Worm (Caenorhabditis elegans) whole organism, L2 larva: ENCODE results near the gene Y75B12B.13.

Source experiments
- C34F6.9 ChIP-seq: fragments of 150-350 bp; optimal IDR thresholded peaks from 2 replicates; lab custom pipeline; 2014; ENCODE audit warnings: missing biosample characterization, missing genetic modification characterization
- R02D3.7 ChIP-seq: fragments of 150-350 bp; optimal IDR thresholded peaks from 2 replicates; lab custom pipeline; 2014; ENCODE audit warnings: missing biosample characterization, missing genetic modification characterization
- Y55F3AM.14 ChIP-seq: fragments of 200-800 bp; sonication (Bioruptor generic); optimal IDR thresholded peaks from 2 replicates; lab custom pipeline; 2018; ENCODE audit warnings: mild to moderate bottlenecking, missing genetic modification characterization, missing compliant biosample characterization
- ZK546.5 ChIP-seq: sonication (generic microtip); optimal IDR thresholded peaks from 2 replicates; lab custom pipeline; 2017; ENCODE audit warnings: missing biosample characterization, missing genetic modification characterization
- ama-1 ChIP-seq: fragments of 150-350 bp; optimal IDR thresholded peaks from 2 replicates; lab custom pipeline; 2018; ENCODE audit warnings: inconsistent platforms
- ceh-16 ChIP-seq: fragments of 150-350 bp; optimal IDR thresholded peaks from 2 replicates; lab custom pipeline; 2014; ENCODE audit warnings: missing biosample characterization, missing genetic modification characterization
- egl-27 ChIP-seq: sonication (generic microtip); optimal IDR thresholded peaks from 3 replicates; lab custom pipeline; 2017; ENCODE audit warnings: missing biosample characterization, missing genetic modification reagents, missing genetic modification characterization
- elt-1 ChIP-seq: fragments of 150-350 bp; optimal IDR thresholded peaks from 2 replicates; lab custom pipeline; 2014; ENCODE audit warnings: missing biosample characterization, missing genetic modification characterization
- elt-3 ChIP-seq: sonication (generic microtip); optimal IDR thresholded peaks from 2 replicates; lab custom pipeline; 2017; ENCODE audit warnings: missing biosample characterization, missing genetic modification characterization
- fos-1 ChIP-seq: fragments of 150-350 bp; optimal IDR thresholded peaks from 2 replicates; lab custom pipeline; 2014; ENCODE audit warnings: missing biosample characterization, missing genetic modification characterization
- lin-11 ChIP-seq: fragments of 150-350 bp; sonication (generic microtip); optimal IDR thresholded peaks from 2 replicates; lab custom pipeline; 2014; ENCODE audit warnings: missing biosample characterization, missing genetic modification characterization, inconsistent platforms, mixed read lengths
- lsy-2 ChIP-seq, 2 experiments: fragments of 150-350 bp in 1 of 2; sonication (generic microtip) in 1 of 2; optimal IDR thresholded peaks; 2 replicates each; lab custom pipeline; 2014 to 2017; ENCODE audit warnings: missing biosample characterization in 2 of 2, missing genetic modification characterization in 2 of 2
- mdl-1 ChIP-seq, 2 experiments: fragments of 150-350 bp in 1 of 2; sonication (generic microtip) in 1 of 2; optimal IDR thresholded peaks; 2 replicates each; lab custom pipeline; 2017; ENCODE audit warnings: missing biosample characterization in 2 of 2, missing genetic modification characterization in 2 of 2
- nhr-10 ChIP-seq: sonication (generic microtip); optimal IDR thresholded peaks from 2 replicates; lab custom pipeline; 2017; ENCODE audit warnings: missing biosample characterization, missing genetic modification characterization
- nhr-11 ChIP-seq: fragments of 150-350 bp; optimal IDR thresholded peaks from 2 replicates; lab custom pipeline; 2014; ENCODE audit warnings: missing biosample characterization, missing genetic modification characterization
- nhr-21 ChIP-seq: fragments of 150-350 bp; optimal IDR thresholded peaks from 2 replicates; lab custom pipeline; 2014; ENCODE audit warnings: missing biosample characterization, missing genetic modification characterization
- nhr-23 ChIP-seq: fragments of 150-350 bp; optimal IDR thresholded peaks from 2 replicates; lab custom pipeline; 2014; ENCODE audit warnings: missing biosample characterization, missing genetic modification reagents, missing genetic modification characterization
- nhr-237 ChIP-seq: fragments of 150-350 bp; optimal IDR thresholded peaks from 2 replicates; lab custom pipeline; 2014; ENCODE audit warnings: missing biosample characterization, missing genetic modification characterization
- nhr-6 ChIP-seq: fragments of 150-350 bp; optimal IDR thresholded peaks from 2 replicates; lab custom pipeline; 2014; ENCODE audit warnings: missing biosample characterization, missing genetic modification characterization
- skn-1 ChIP-seq: sonication (generic microtip); optimal IDR thresholded peaks from 2 replicates; lab custom pipeline; 2017; ENCODE audit warnings: missing biosample characterization, missing genetic modification characterization
- sma-3 ChIP-seq: sonication (generic microtip); optimal IDR thresholded peaks from 2 replicates; lab custom pipeline; 2016; ENCODE audit warnings: missing genetic modification reagents, missing genetic modification characterization, missing compliant biosample characterization
- sma-9 ChIP-seq, 2 experiments: fragments of 150-350 bp in 1 of 2; sonication (generic microtip) in 1 of 2; optimal IDR thresholded peaks; 2 replicates each; lab custom pipeline; 2014 to 2016; ENCODE audit warnings: missing genetic modification characterization in 2 of 2, mild to moderate bottlenecking in 1 of 2, missing biosample characterization in 1 of 2, missing compliant biosample characterization in 1 of 2, missing genetic modification reagents in 1 of 2, moderate library complexity in 1 of 2
- unc-39 ChIP-seq: fragments of 150-350 bp; optimal IDR thresholded peaks from 2 replicates; lab custom pipeline; 2014; ENCODE audit warnings: missing biosample characterization, missing genetic modification characterization
- unc-55 ChIP-seq: fragments of 150-350 bp; sonication (generic microtip); optimal IDR thresholded peaks from 3 replicates; lab custom pipeline; 2014; ENCODE audit warnings: missing biosample characterization, missing genetic modification reagents, missing genetic modification characterization
- unc-62 ChIP-seq: fragments of 150-350 bp; optimal IDR thresholded peaks from 2 replicates; lab custom pipeline; 2014; ENCODE audit warnings: missing biosample characterization, missing genetic modification reagents, missing genetic modification characterization

Y75B12B.13 gene

ce11 chrV:15186259-15186927, 7.4 kb downstream of the Y75B12B.13 start, which contains the start of gene Y75B12B.3:
TSS of gene Y75B12B.3 (minus strand) at chrV:15186279.
- peak in 1 of 2 experiments; percentile 29 for TF ChIP-seq lsy-2 (tag; optimal IDR thresholded peaks at IDR 0.05; lab: Kevin White, UChicago)
- no peak for TF ChIP-seq elt-3 (tag; lab: Kevin White, UChicago)
- peak; percentile 75 for TF ChIP-seq ama-1 (lab: Kevin White, UChicago)
- TF ChIP-seq, all 48 proteins: peak for 2

- TF ChIP-seq egl-27 (tag; lab: Kevin White, UChicago): no peak
- no peak for TF ChIP-seq nhr-21 (tag; lab: Kevin White, UChicago)
- no peak for TF ChIP-seq nhr-237 (tag; lab: Kevin White, UChicago)
- no peak for TF ChIP-seq ceh-16 (tag; lab: Kevin White, UChicago)
- TF ChIP-seq, all 48 proteins: peak for 0
Observed at ce11 chrV:15184097-15185040, 9.4 kb downstream of the Y75B12B.13 start, which contains the start of gene Y75B12B.1. TSS of gene Y75B12B.1 (plus strand) at chrV:15184699.

- no peak for TF ChIP-seq C34F6.9 (tag; lab: Kevin White, UChicago)
- TF ChIP-seq unc-39 (tag; lab: Kevin White, UChicago): no peak
- no peak for TF ChIP-seq unc-55
- TF ChIP-seq nhr-6 (tag; lab: Kevin White, UChicago): no peak
- TF ChIP-seq lsy-2 (tag; optimal IDR thresholded peaks at IDR 0.05; lab: Kevin White, UChicago): no peak
- TF ChIP-seq fos-1: peak; percentile 67
- no peak for TF ChIP-seq skn-1 (tag; lab: Kevin White, UChicago)
Observed at ce11 chrV:15182407-15182806, 11.4 kb downstream of the Y75B12B.13 start, which contains the start of gene fbxa-84. TSS of gene fbxa-84 (plus strand) at chrV:15182440.

ce11 chrV:15181899-15182298, 11.9 kb downstream of the Y75B12B.13 start:
- no peak for TF ChIP-seq elt-1 (tag; lab: Kevin White, UChicago)
- peak; percentile 21 for TF ChIP-seq nhr-21 (tag; lab: Kevin White, UChicago)

- TF ChIP-seq ceh-16 (tag; lab: Kevin White, UChicago) (no peak), unc-62 (no peak)
Observed at ce11 chrV:15179757-15180156, 14.1 kb downstream of the Y75B12B.13 start, which contains the start of gene T09F5.10. TSS of gene T09F5.10 (plus strand) at chrV:15180057.

- no peak for TF ChIP-seq nhr-10 (tag; lab: Kevin White, UChicago)
- no peak for TF ChIP-seq unc-55
- TF ChIP-seq R02D3.7: no peak
- no peak for TF ChIP-seq lin-11
- no peak for TF ChIP-seq nhr-237 (tag; lab: Kevin White, UChicago)
- TF ChIP-seq sma-9 (GFP tag; optimal IDR thresholded peaks at IDR 0.05; lab: Kevin White, UChicago): no peak
- no peak for TF ChIP-seq sma-9 (tag; optimal IDR thresholded peaks at IDR 0.05; lab: Kevin White, UChicago)
- no peak for TF ChIP-seq mdl-1 (tag; optimal IDR thresholded peaks at IDR 0.05; lab: Kevin White, UChicago)
- no peak for TF ChIP-seq unc-39 (tag; lab: Kevin White, UChicago)
- TF ChIP-seq nhr-11 (tag; lab: Kevin White, UChicago): no peak
- TF ChIP-seq ama-1 (lab: Kevin White, UChicago): no peak
- no peak for TF ChIP-seq nhr-6 (tag; lab: Kevin White, UChicago)
- TF ChIP-seq ZK546.5 (tag; lab: Kevin White, UChicago): no peak
- no peak for TF ChIP-seq nhr-23 (tag; lab: Kevin White, UChicago)
- no peak for TF ChIP-seq egl-27 (tag; lab: Kevin White, UChicago)
- no peak for TF ChIP-seq elt-3 (tag; lab: Kevin White, UChicago)
- no peak for TF ChIP-seq sma-3 (GFP tag; lab: Kevin White, UChicago)
- TF ChIP-seq Y55F3AM.14: no peak
- TF ChIP-seq, all 48 proteins: peak for 0
Observed at ce11 chrV:15175459-15175858, 18.4 kb downstream of the Y75B12B.13 start, which contains the start of gene clec-47. TSS of gene clec-47 (plus strand) at chrV:15175759.
